Fruit fly (Drosophila melanogaster) whole organism, embryonic: ENCODE measurements around the gene IKKbeta.

Source experiments
- Antp ChIP-seq: fragments of 200-800 bp; sonication (Bioruptor generic); optimal IDR thresholded peaks from 3 replicates; lab custom pipeline; 2016; ENCODE audit warnings: missing biosample characterization, missing genetic modification characterization
- CG10267 ChIP-seq: fragments of 200-800 bp; sonication (Bioruptor generic); optimal IDR thresholded peaks from 2 replicates; lab custom pipeline; 2018; ENCODE audit warnings: missing biosample characterization, mild to moderate bottlenecking, missing genetic modification characterization, moderate library complexity
- CG11247 ChIP-seq: fragments of 200-800 bp; sonication (Bioruptor generic); IDR thresholded peaks from 2 replicates; pipeline ENCODE4 v1.3.6; 2022; ENCODE audit warnings: missing biosample characterization, missing genetic modification characterization
- CG11723 ChIP-seq: fragments of 200-800 bp; sonication (Bioruptor generic); optimal IDR thresholded peaks from 2 replicates; lab custom pipeline; 2017; ENCODE audit warnings: missing biosample characterization, mild to moderate bottlenecking, missing genetic modification characterization
- CG1233 ChIP-seq: fragments of 200-800 bp; sonication (Bioruptor generic); optimal IDR thresholded peaks from 4 replicates; lab custom pipeline; 2018; ENCODE audit warnings: missing biosample characterization, mild to moderate bottlenecking, missing genetic modification characterization
- CG12391 ChIP-seq: fragments of 200-800 bp; sonication (Bioruptor generic); optimal IDR thresholded peaks from 3 replicates; lab custom pipeline; 2018; ENCODE audit warnings: missing biosample characterization, mild to moderate bottlenecking, missing genetic modification characterization, moderate library complexity
- CG14014 ChIP-seq: fragments of 200-800 bp; sonication (Bioruptor generic); IDR thresholded peaks from 2 replicates; pipeline ENCODE4 v1.3.6; 2022; ENCODE audit warnings: missing biosample characterization, missing genetic modification characterization
- CG15696 ChIP-seq: fragments of 200-800 bp; sonication (Bioruptor generic); optimal IDR thresholded peaks from 2 replicates; lab custom pipeline; 2019; ENCODE audit warnings: missing biosample characterization, mild to moderate bottlenecking, missing genetic modification characterization, moderate library complexity
- CG18619 ChIP-seq: fragments of 200-800 bp; sonication (Bioruptor generic); optimal IDR thresholded peaks from 3 replicates; lab custom pipeline; 2017; ENCODE audit warnings: missing biosample characterization, mild to moderate bottlenecking, missing genetic modification characterization
- CG2678 ChIP-seq: fragments of 200-800 bp; sonication (Bioruptor generic); optimal IDR thresholded peaks from 3 replicates; lab custom pipeline; 2019; ENCODE audit warnings: missing biosample characterization, mild to moderate bottlenecking, missing genetic modification characterization, moderate library complexity
- CG30020 ChIP-seq: fragments of 200-800 bp; optimal IDR thresholded peaks from 2 replicates; lab custom pipeline; 2019; ENCODE audit warnings: missing biosample characterization, mild to moderate bottlenecking, missing genetic modification characterization, moderate library complexity
- CG30431 ChIP-seq: fragments of 200-800 bp; sonication (Bioruptor generic); optimal IDR thresholded peaks from 2 replicates; lab custom pipeline; 2017; ENCODE audit warnings: missing biosample characterization, missing genetic modification characterization
- CG31388 ChIP-seq: fragments of 200-800 bp; sonication (Bioruptor generic); optimal IDR thresholded peaks from 2 replicates; lab custom pipeline; 2016; ENCODE audit warnings: missing biosample characterization, missing genetic modification characterization
- CG7372 ChIP-seq: fragments of 200-800 bp; sonication (Bioruptor generic); IDR thresholded peaks from 2 replicates; pipeline ENCODE4 v1.3.6; 2022; ENCODE audit warnings: missing biosample characterization, missing genetic modification characterization
- CG7963 ChIP-seq: fragments of 200-800 bp; sonication (Bioruptor generic); IDR thresholded peaks from 3 replicates; pipeline ENCODE4 v1.3.6; 2022; ENCODE audit warnings: missing biosample characterization, missing genetic modification characterization; ENCODE audit not compliant: partially characterized antibody
- CG8089 ChIP-seq: fragments of 200-800 bp; sonication (Bioruptor generic); optimal IDR thresholded peaks from 3 replicates; lab custom pipeline; 2016; ENCODE audit warnings: missing biosample characterization, missing genetic modification characterization
- CG8944 ChIP-seq: fragments of 200-800 bp; sonication (Bioruptor generic); optimal IDR thresholded peaks from 3 replicates; lab custom pipeline; 2016; ENCODE audit warnings: missing biosample characterization, missing genetic modification characterization
- Doc2 ChIP-seq: fragments of 200-800 bp; sonication (Bioruptor generic); IDR thresholded peaks from 2 replicates; pipeline ENCODE4 v1.3.6; 2022; ENCODE audit warnings: missing biosample characterization, missing genetic modification characterization
- Dp ChIP-seq: fragments of 200-800 bp; sonication (Bioruptor generic); optimal IDR thresholded peaks from 2 replicates; lab custom pipeline; 2018; ENCODE audit warnings: missing biosample characterization, mild to moderate bottlenecking, missing genetic modification characterization, moderate library complexity
- Ets65A ChIP-seq: fragments of 200-800 bp; sonication (Bioruptor generic); peaks from one replicate; lab custom pipeline; 2016; ENCODE audit warnings: missing biosample characterization, missing genetic modification characterization
- Fer3 ChIP-seq: fragments of 200-800 bp; sonication (Bioruptor generic); optimal IDR thresholded peaks from 2 replicates; lab custom pipeline; 2018; ENCODE audit warnings: missing biosample characterization, mild to moderate bottlenecking, missing genetic modification characterization, moderate library complexity
- Gsc ChIP-seq: fragments of 200-800 bp; sonication (Bioruptor generic); IDR thresholded peaks from 2 replicates; pipeline ENCODE4 v1.3.6; 2022; ENCODE audit warnings: missing biosample characterization, missing genetic modification characterization
- H2.0 ChIP-seq: fragments of 200-800 bp; sonication (Bioruptor generic); IDR thresholded peaks from 2 replicates; pipeline ENCODE4 v1.3.6; 2022; ENCODE audit warnings: missing biosample characterization, missing genetic modification characterization
- HLH4C ChIP-seq: fragments of 200-800 bp; sonication (Bioruptor generic); IDR thresholded peaks from 3 replicates; pipeline ENCODE4 v1.3.6; 2022; ENCODE audit warnings: missing biosample characterization, missing genetic modification characterization; ENCODE audit not compliant: partially characterized antibody
- Meics ChIP-seq: fragments of 200-800 bp; sonication (Bioruptor generic); optimal IDR thresholded peaks from 2 replicates; lab custom pipeline; 2017; ENCODE audit warnings: missing biosample characterization, mild to moderate bottlenecking, missing genetic modification characterization
- Mes4 ChIP-seq: fragments of 200-800 bp; sonication (Bioruptor generic); optimal IDR thresholded peaks from 2 replicates; lab custom pipeline; 2016; ENCODE audit warnings: missing biosample characterization, missing genetic modification characterization
- Opbp ChIP-seq: fragments of 200-800 bp; sonication (Bioruptor generic); IDR thresholded peaks from 3 replicates; pipeline ENCODE4 v1.3.6; 2022; ENCODE audit warnings: missing biosample characterization, missing genetic modification characterization; ENCODE audit not compliant: partially characterized antibody
- Side ChIP-seq: fragments of 200-800 bp; sonication (Bioruptor generic); optimal IDR thresholded peaks from 2 replicates; lab custom pipeline; 2016; ENCODE audit warnings: missing biosample characterization, missing genetic modification characterization
- Trl ChIP-seq, 3 experiments: fragments of >200 bp in 2 of 3; fragments of 200-800 bp in 1 of 3; sonication (Bioruptor generic) in 1 of 3; optimal IDR thresholded peaks; 2 replicates in 1 of 3; 3 replicates in 2 of 3; lab custom pipeline; 2016 to 2017; ENCODE audit warnings: missing biosample characterization in 1 of 3, missing genetic modification characterization in 1 of 3
- Xrp1 ChIP-seq: fragments of 200-800 bp; sonication (Bioruptor generic); IDR thresholded peaks from 2 replicates; pipeline ENCODE4 v1.3.6; 2022; ENCODE audit warnings: missing biosample characterization, missing genetic modification characterization
- YL-1 ChIP-seq: fragments of 200-800 bp; sonication (Bioruptor generic); optimal IDR thresholded peaks from 3 replicates; lab custom pipeline; 2017; ENCODE audit warnings: missing biosample characterization, mild to moderate bottlenecking, missing genetic modification characterization
- ase ChIP-seq: fragments of 200-800 bp; sonication (Bioruptor generic); IDR thresholded peaks from 3 replicates; pipeline ENCODE4 v1.3.6; 2022; ENCODE audit warnings: missing biosample characterization, missing genetic modification characterization
- bcd ChIP-seq: fragments of 200-800 bp; sonication (Bioruptor generic); optimal IDR thresholded peaks from 2 replicates; lab custom pipeline; 2017; ENCODE audit warnings: missing biosample characterization, mild to moderate bottlenecking, missing genetic modification characterization
- btn ChIP-seq: fragments of 200-800 bp; sonication (Bioruptor generic); optimal IDR thresholded peaks from 2 replicates; lab custom pipeline; 2016; ENCODE audit warnings: missing biosample characterization, missing genetic modification characterization
- crc ChIP-seq: fragments of 200-800 bp; sonication (Bioruptor generic); optimal IDR thresholded peaks from 2 replicates; lab custom pipeline; 2016; ENCODE audit warnings: missing biosample characterization, missing genetic modification characterization
- crol ChIP-seq: fragments of 200-800 bp; sonication (Bioruptor generic); IDR thresholded peaks from 2 replicates; pipeline ENCODE4 v1.3.6; 2022; ENCODE audit warnings: missing biosample characterization, missing genetic modification characterization
- disco-r ChIP-seq: fragments of 200-800 bp; sonication (Bioruptor generic); optimal IDR thresholded peaks from 2 replicates; lab custom pipeline; 2016; ENCODE audit warnings: missing biosample characterization, missing genetic modification characterization
- dm ChIP-seq: fragments of 200-800 bp; sonication (Bioruptor generic); optimal IDR thresholded peaks from 3 replicates; lab custom pipeline; 2016; ENCODE audit warnings: missing biosample characterization, missing genetic modification characterization
- gcm2 ChIP-seq: fragments of 200-800 bp; sonication (Bioruptor generic); optimal IDR thresholded peaks from 2 replicates; lab custom pipeline; 2016; ENCODE audit warnings: missing biosample characterization, missing genetic modification characterization
- insv ChIP-seq, 2 experiments: fragments of 200-800 bp; sonication (Bioruptor generic); optimal IDR thresholded peaks; 3 replicates each; lab custom pipeline; 2016 to 2018; ENCODE audit warnings: missing biosample characterization in 2 of 2, missing genetic modification characterization in 2 of 2
- lov ChIP-seq, 2 experiments: fragments of 200-800 bp in 1 of 2; fragments of >200 bp in 1 of 2; sonication (Bioruptor generic) in 1 of 2; IDR thresholded peaks in 1 of 2; optimal IDR thresholded peaks in 1 of 2; 2 replicates in 1 of 2; 3 replicates in 1 of 2; pipeline versions ENCODE4 v1.3.6 to Lab custom; 2017 to 2022; ENCODE audit warnings: missing biosample characterization in 1 of 2, missing genetic modification characterization in 1 of 2
- pho ChIP-seq: fragments of 200-800 bp; sonication (Bioruptor generic); optimal IDR thresholded peaks from 2 replicates; lab custom pipeline; 2016; ENCODE audit warnings: missing biosample characterization, missing genetic modification characterization
- phol ChIP-seq: fragments of 200-800 bp; sonication (Bioruptor generic); optimal IDR thresholded peaks from 3 replicates; lab custom pipeline; 2018; ENCODE audit warnings: missing biosample characterization, mild to moderate bottlenecking, missing genetic modification characterization, moderate library complexity
- slp2 ChIP-seq: fragments of 200-800 bp; sonication (Bioruptor generic); optimal IDR thresholded peaks from 2 replicates; lab custom pipeline; 2016; ENCODE audit warnings: missing biosample characterization, missing genetic modification characterization
- tap ChIP-seq: fragments of 200-800 bp; optimal IDR thresholded peaks from 3 replicates; lab custom pipeline; 2019; ENCODE audit warnings: missing biosample characterization, mild to moderate bottlenecking, missing genetic modification characterization, moderate library complexity
- tna ChIP-seq: fragments of 200-800 bp; sonication (Bioruptor generic); IDR thresholded peaks from 2 replicates; pipeline ENCODE4 v1.3.6; 2022; ENCODE audit warnings: missing biosample characterization, missing genetic modification characterization; ENCODE audit not compliant: partially characterized antibody
- ttk ChIP-seq: fragments of 200-800 bp; sonication (Bioruptor generic); IDR thresholded peaks from 2 replicates; pipeline ENCODE4 v2.1.2; 2022; ENCODE audit warnings: missing biosample characterization, missing genetic modification characterization
- tup ChIP-seq: fragments of 200-800 bp; sonication (Bioruptor generic); optimal IDR thresholded peaks from 2 replicates; lab custom pipeline; 2016; ENCODE audit warnings: missing biosample characterization, mild to moderate bottlenecking, missing genetic modification characterization, moderate library complexity
- twi ChIP-seq: fragments of 200-800 bp; optimal IDR thresholded peaks from 2 replicates; lab custom pipeline; 2019; ENCODE audit warnings: missing biosample characterization, mild to moderate bottlenecking, missing genetic modification characterization, moderate library complexity
- wek ChIP-seq: fragments of 200-800 bp; sonication (Bioruptor generic); optimal IDR thresholded peaks from 3 replicates; lab custom pipeline; 2018; ENCODE audit warnings: missing biosample characterization, mild to moderate bottlenecking, missing genetic modification characterization, moderate library complexity
- yki ChIP-seq: fragments of >200 bp; optimal IDR thresholded peaks from 3 replicates; lab custom pipeline; 2018

IKKbeta gene

DNA sequence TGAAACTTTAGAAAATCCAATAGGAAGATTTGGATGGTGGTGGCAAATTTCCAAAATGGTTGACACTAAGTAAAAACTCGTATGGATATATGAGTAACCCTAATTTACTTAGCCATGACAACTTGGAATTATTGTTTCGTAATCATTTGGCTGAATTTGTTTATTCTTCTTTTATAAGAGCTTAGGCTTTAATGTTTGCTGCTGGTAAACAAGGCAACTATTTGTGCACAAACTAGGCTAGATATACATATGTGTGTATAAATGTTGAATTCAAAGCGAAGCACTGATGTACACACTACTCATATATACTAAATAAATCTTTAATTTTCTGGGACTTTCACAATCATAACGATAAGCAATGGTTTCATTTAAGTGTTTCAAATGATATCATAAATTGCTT is 43.3 kb downstream of the IKKbeta start (continued):
- TF ChIP-seq CG31388 (GFP tag; lab: Kevin White, UChicago) (no peak), Gsc (no peak), CG7963 (GFP tag; lab: Robert Waterston, UW) (no peak), CG8944 (GFP tag; lab: Kevin White, UChicago) (no peak), YL-1 (GFP tag; lab: Kevin White, UChicago) (no peak), tap (tag; lab: Kevin White, UChicago) (peak; percentile 53), twi (tag; lab: Kevin White, UChicago) (no peak), CG18619 (GFP tag; lab: Kevin White, UChicago) (peak; percentile 49), lov (optimal IDR thresholded peaks at IDR 0.05; lab: Kevin White, UChicago) (no peak), lov (GFP tag; IDR thresholded peaks at IDR 0.05; lab: Robert Waterston, UW) (no peak), Trl (optimal IDR thresholded peaks at IDR 0.05; lab: Kevin White, UChicago) (no peak), Trl (GFP tag; optimal IDR thresholded peaks at IDR 0.05; lab: Kevin White, UChicago) (peak; percentile 20), Doc2 (GFP tag; lab: Robert Waterston, UW) (no peak), pho (GFP tag; lab: Kevin White, UChicago) (no peak), CG1233 (peak; percentile 65), Dp (GFP tag; lab: Kevin White, UChicago) (no peak), CG30431 (GFP tag; lab: Kevin White, UChicago) (no peak), CG2678 (tag; lab: Kevin White, UChicago) (peak; percentile 74), ttk (no peak), CG11247 (GFP tag; lab: Robert Waterston, UW) (no peak), insv (GFP tag; optimal IDR thresholded peaks at IDR 0.05; lab: Kevin White, UChicago) (peak in 1 of 2 experiments; percentile 10), Mes4 (no peak), Meics (GFP tag; lab: Kevin White, UChicago) (peak; percentile 40), wek (GFP tag; lab: Kevin White, UChicago) (peak; percentile 82), CG30020 (no peak), Side (GFP tag; lab: Kevin White, UChicago) (no peak), yki (lab: Kevin White, UChicago) (no peak), tup (GFP tag; lab: Kevin White, UChicago) (no peak), CG8089 (GFP tag; lab: Kevin White, UChicago) (no peak), bcd (GFP tag; lab: Kevin White, UChicago) (peak; percentile 14), btn (no peak), Ets65A (GFP tag; lab: Kevin White, UChicago) (no peak), ase (GFP tag; lab: Robert Waterston, UW) (no peak), HLH4C (GFP tag; lab: Robert Waterston, UW) (no peak), CG7372 (GFP tag; lab: Robert Waterston, UW) (no peak), CG14014 (GFP tag; lab: Robert Waterston, UW) (no peak; the same call in 1 of the 2 replicates), dm (GFP tag; lab: Kevin White, UChicago) (no peak), H2.0 (no peak), Fer3 (peak; percentile 51), disco-r (no peak), crc (peak; percentile 19), CG15696 (tag; lab: Kevin White, UChicago) (peak; percentile 49), slp2 (no peak), CG11723 (peak; percentile 52), CG12391 (peak; percentile 29), Opbp (no peak), crol (GFP tag; lab: Robert Waterston, UW) (no peak), CG10267 (tag; lab: Kevin White, UChicago) (no peak), phol (no peak), Antp (GFP tag; lab: Kevin White, UChicago) (no peak), gcm2 (GFP tag; lab: Kevin White, UChicago) (no peak), tna (GFP tag; lab: Robert Waterston, UW) (no peak), Xrp1 (GFP tag; lab: Robert Waterston, UW) (0 out of 2 replicates have a peak, but pooled peaks have one; percentile 20)
